Fruit fly (Drosophila melanogaster) whole organism, embryonic: ENCODE measurements around the gene ash1.
A peak's percentile ranks its signal among the peaks of the same experiment; 100 is the strongest.

Experiments used
- Ada2b ChIP-seq: fragments of 200-800 bp; sonication (Bioruptor generic); IDR thresholded peaks from 2 replicates; pipeline ENCODE4 v1.3.6; 2022; ENCODE audit warnings: missing biosample characterization, missing genetic modification characterization
- Atf6 ChIP-seq: fragments of 200-800 bp; sonication (Bioruptor generic); IDR thresholded peaks from 2 replicates; pipeline ENCODE4 v1.3.6; 2022; ENCODE audit warnings: missing biosample characterization, missing genetic modification characterization
- CG10543 ChIP-seq: fragments of 200-800 bp; sonication (Bioruptor generic); optimal IDR thresholded peaks from 3 replicates; lab custom pipeline; 2017; ENCODE audit warnings: missing biosample characterization, mild to moderate bottlenecking, missing genetic modification characterization, moderate library complexity
- CG10654 ChIP-seq: fragments of 200-800 bp; sonication (Bioruptor generic); optimal IDR thresholded peaks from 2 replicates; lab custom pipeline; 2016; ENCODE audit warnings: missing biosample characterization, missing genetic modification characterization
- CG12659 ChIP-seq: fragments of 200-800 bp; sonication (Bioruptor generic); optimal IDR thresholded peaks from 3 replicates; lab custom pipeline; 2017; ENCODE audit warnings: mild to moderate bottlenecking, missing biosample characterization, missing genetic modification reagents, missing genetic modification characterization
- CG14014 ChIP-seq: fragments of 200-800 bp; sonication (Bioruptor generic); IDR thresholded peaks from 2 replicates; pipeline ENCODE4 v1.3.6; 2022; ENCODE audit warnings: missing biosample characterization, missing genetic modification characterization
- CG14050 ChIP-seq: fragments of 200-800 bp; sonication (Bioruptor generic); IDR thresholded peaks from 3 replicates; pipeline ENCODE4 v1.3.6; 2022; ENCODE audit warnings: missing biosample characterization, missing genetic modification characterization
- CG16779 ChIP-seq: fragments of 200-800 bp; sonication (Bioruptor generic); IDR thresholded peaks from 2 replicates; pipeline ENCODE4 v1.3.6; 2022; ENCODE audit warnings: missing biosample characterization, missing genetic modification characterization
- CG17361 ChIP-seq: fragments of 200-800 bp; sonication (Bioruptor generic); IDR thresholded peaks from 3 replicates; pipeline ENCODE4 v1.3.6; 2022; ENCODE audit warnings: missing biosample characterization, missing genetic modification characterization
- CG17385 ChIP-seq: fragments of 200-800 bp; sonication (Bioruptor generic); optimal IDR thresholded peaks from 3 replicates; lab custom pipeline; 2018; ENCODE audit warnings: missing biosample characterization, mild to moderate bottlenecking, missing genetic modification characterization
- CG18011 ChIP-seq: fragments of 200-800 bp; sonication (Bioruptor generic); optimal IDR thresholded peaks from 2 replicates; lab custom pipeline; 2017; ENCODE audit warnings: missing biosample characterization, missing genetic modification characterization, mild to moderate bottlenecking, moderate library complexity, missing genotype
- CG4328 ChIP-seq: fragments of 200-800 bp; sonication (Bioruptor generic); optimal IDR thresholded peaks from 3 replicates; lab custom pipeline; 2017; ENCODE audit warnings: missing biosample characterization, missing genetic modification reagents, missing genetic modification characterization
- CG4730 ChIP-seq: fragments of 200-800 bp; sonication (Bioruptor generic); IDR thresholded peaks from 2 replicates; pipeline ENCODE4 v1.3.6; 2022; ENCODE audit warnings: missing biosample characterization, missing genetic modification characterization
- CG8359 ChIP-seq: fragments of 200-800 bp; sonication (Bioruptor generic); optimal IDR thresholded peaks from 2 replicates; lab custom pipeline; 2017; ENCODE audit warnings: missing biosample characterization, mild to moderate bottlenecking, missing genetic modification characterization, borderline replicate concordance
- CG8765 ChIP-seq: fragments of 200-800 bp; sonication (Bioruptor generic); IDR thresholded peaks from 2 replicates; pipeline ENCODE4 v1.3.6; 2022; ENCODE audit warnings: missing biosample characterization, missing genetic modification characterization
- CrebB ChIP-seq: fragments of 200-800 bp; sonication (Bioruptor generic); optimal IDR thresholded peaks from 3 replicates; lab custom pipeline; 2018; ENCODE audit warnings: missing biosample characterization, mild to moderate bottlenecking, missing genetic modification characterization
- D ChIP-seq, 2 experiments: fragments of 200-800 bp in 1 of 2; fragments of >200 bp in 1 of 2; sonication (Bioruptor generic) in 1 of 2; optimal IDR thresholded peaks; 2 replicates in 1 of 2; 3 replicates in 1 of 2; lab custom pipeline; 2017; ENCODE audit warnings: mild to moderate bottlenecking in 1 of 2, missing biosample characterization in 1 of 2, missing genetic modification characterization in 1 of 2, missing genetic modification reagents in 1 of 2
- Drgx ChIP-seq: fragments of 200-800 bp; sonication (Bioruptor generic); IDR thresholded peaks from 2 replicates; pipeline ENCODE4 v1.3.6; 2022; ENCODE audit warnings: missing biosample characterization, missing genetic modification characterization
- H2.0 ChIP-seq: fragments of 200-800 bp; sonication (Bioruptor generic); IDR thresholded peaks from 2 replicates; pipeline ENCODE4 v1.3.6; 2022; ENCODE audit warnings: missing biosample characterization, missing genetic modification characterization
- HLH3B ChIP-seq: fragments of 200-800 bp; sonication (Bioruptor generic); IDR thresholded peaks from 2 replicates; pipeline ENCODE4 v1.3.6; 2022; ENCODE audit warnings: missing biosample characterization, missing genetic modification characterization
- HmgD ChIP-seq: fragments of 200-800 bp; sonication (Bioruptor generic); optimal IDR thresholded peaks from 3 replicates; lab custom pipeline; 2016; ENCODE audit warnings: missing biosample characterization, missing genetic modification characterization
- Hr3 ChIP-seq: fragments of 200-800 bp; sonication (Bioruptor generic); optimal IDR thresholded peaks from 3 replicates; lab custom pipeline; 2016; ENCODE audit warnings: missing biosample characterization, missing genetic modification characterization
- Hsf ChIP-seq: fragments of 200-800 bp; sonication (Bioruptor generic); optimal IDR thresholded peaks from 3 replicates; lab custom pipeline; 2016; ENCODE audit warnings: missing biosample characterization, missing genetic modification characterization
- Pdp1 ChIP-seq, 2 experiments: fragments of 200-800 bp; sonication (Bioruptor generic); optimal IDR thresholded peaks; 3 replicates each; lab custom pipeline; 2016; ENCODE audit warnings: missing biosample characterization in 2 of 2, missing genetic modification characterization in 2 of 2, mild to moderate bottlenecking in 1 of 2, moderate library complexity in 1 of 2
- ab ChIP-seq: fragments of 200-800 bp; sonication (Bioruptor generic); optimal IDR thresholded peaks from 2 replicates; lab custom pipeline; 2016; ENCODE audit warnings: missing biosample characterization, missing genetic modification characterization
- ato ChIP-seq: fragments of 200-800 bp; sonication (Bioruptor generic); IDR thresholded peaks from 2 replicates; pipeline ENCODE4 v1.3.6; 2022; ENCODE audit warnings: missing biosample characterization, missing genetic modification characterization; ENCODE audit not compliant: partially characterized antibody
- chinmo ChIP-seq: fragments of 200-800 bp; sonication (Bioruptor generic); IDR thresholded peaks from 4 replicates; pipeline ENCODE4 v1.3.6; 2022; ENCODE audit warnings: missing biosample characterization, missing genetic modification characterization; ENCODE audit not compliant: partially characterized antibody
- chn ChIP-seq: fragments of 200-800 bp; sonication (Bioruptor generic); optimal IDR thresholded peaks from 2 replicates; lab custom pipeline; 2016; ENCODE audit warnings: missing biosample characterization, missing genetic modification characterization
- cwo ChIP-seq: fragments of 200-800 bp; sonication (Bioruptor generic); optimal IDR thresholded peaks from 3 replicates; lab custom pipeline; 2017; ENCODE audit warnings: missing biosample characterization, missing genetic modification characterization, mild to moderate bottlenecking, moderate library complexity, missing genetic modification reagents
- danr ChIP-seq: fragments of 200-800 bp; sonication (Bioruptor generic); IDR thresholded peaks from 2 replicates; pipeline ENCODE4 v1.3.6; 2022; ENCODE audit warnings: missing biosample characterization, missing genetic modification characterization
- dysf ChIP-seq: fragments of 200-800 bp; sonication (Bioruptor generic); IDR thresholded peaks from 3 replicates; pipeline ENCODE4 v1.3.6; 2022; ENCODE audit warnings: missing biosample characterization, missing genetic modification characterization
- emc ChIP-seq: fragments of 200-800 bp; sonication (Bioruptor generic); optimal IDR thresholded peaks from 2 replicates; lab custom pipeline; 2016; ENCODE audit warnings: missing biosample characterization, missing genetic modification characterization
- en ChIP-seq: fragments of 200-800 bp; sonication (Bioruptor generic); optimal IDR thresholded peaks from 2 replicates; lab custom pipeline; 2016; ENCODE audit warnings: missing biosample characterization, missing genetic modification characterization
- grau ChIP-seq: fragments of 200-800 bp; optimal IDR thresholded peaks from 3 replicates; lab custom pipeline; 2019; ENCODE audit warnings: missing biosample characterization, mild to moderate bottlenecking, missing genetic modification characterization, moderate library complexity
- gro ChIP-seq: fragments of 200-800 bp; sonication (Bioruptor generic); optimal IDR thresholded peaks from 2 replicates; lab custom pipeline; 2016; ENCODE audit warnings: missing biosample characterization, missing genetic modification characterization
- hb ChIP-seq: fragments of 200-800 bp; sonication (Bioruptor generic); IDR thresholded peaks from 3 replicates; pipeline ENCODE4 v1.3.6; 2022; ENCODE audit warnings: missing biosample characterization, missing genetic modification characterization; ENCODE audit not compliant: partially characterized antibody
- nerfin-2 ChIP-seq: fragments of 200-800 bp; sonication (Bioruptor generic); IDR thresholded peaks from 2 replicates; pipeline ENCODE4 v1.3.6; 2022; ENCODE audit warnings: missing biosample characterization, missing genetic modification characterization; ENCODE audit not compliant: partially characterized antibody
- org-1 ChIP-seq: fragments of 200-800 bp; sonication (Bioruptor generic); optimal IDR thresholded peaks from 2 replicates; lab custom pipeline; 2017; ENCODE audit warnings: missing biosample characterization, missing genetic modification characterization
- p53 ChIP-seq: fragments of 200-800 bp; sonication (Bioruptor generic); optimal IDR thresholded peaks from 2 replicates; lab custom pipeline; 2016; ENCODE audit warnings: missing biosample characterization, missing genetic modification characterization
- pnt ChIP-seq: fragments of 200-800 bp; sonication (Bioruptor generic); optimal IDR thresholded peaks from 3 replicates; lab custom pipeline; 2016; ENCODE audit warnings: missing biosample characterization, missing genetic modification characterization
- pros ChIP-seq: fragments of 200-800 bp; sonication (Bioruptor generic); optimal IDR thresholded peaks from 3 replicates; lab custom pipeline; 2019; ENCODE audit warnings: missing biosample characterization, mild to moderate bottlenecking, missing genetic modification characterization, moderate library complexity
- psq ChIP-seq: fragments of 200-800 bp; sonication (Bioruptor generic); optimal IDR thresholded peaks from 2 replicates; lab custom pipeline; 2017; ENCODE audit warnings: missing biosample characterization, missing genetic modification characterization
- row ChIP-seq: fragments of 200-800 bp; sonication (Bioruptor generic); IDR thresholded peaks from 3 replicates; pipeline ENCODE4 v1.3.6; 2022; ENCODE audit warnings: missing biosample characterization, missing genetic modification characterization
- shn ChIP-seq: fragments of 200-800 bp; sonication (Bioruptor generic); optimal IDR thresholded peaks from 3 replicates; lab custom pipeline; 2016; ENCODE audit warnings: missing biosample characterization, missing genetic modification characterization
- sima ChIP-seq: fragments of 200-800 bp; sonication (Bioruptor generic); optimal IDR thresholded peaks from 2 replicates; lab custom pipeline; 2016; ENCODE audit warnings: missing biosample characterization, missing genetic modification characterization
- sisA ChIP-seq: fragments of 200-800 bp; sonication (Bioruptor generic); IDR thresholded peaks from 2 replicates; pipeline ENCODE4 v1.3.6; 2022; ENCODE audit warnings: missing biosample characterization, missing genetic modification characterization
- so ChIP-seq: fragments of 200-800 bp; sonication (Bioruptor generic); IDR thresholded peaks from 3 replicates; pipeline ENCODE4 v1.3.6; 2022; ENCODE audit warnings: missing biosample characterization, missing genetic modification characterization
- tio ChIP-seq: fragments of 200-800 bp; sonication (Bioruptor generic); optimal IDR thresholded peaks from 2 replicates; lab custom pipeline; 2017; ENCODE audit warnings: missing biosample characterization, missing genetic modification characterization, inconsistent platforms
- usp ChIP-seq: fragments of >200 bp; optimal IDR thresholded peaks from 2 replicates; lab custom pipeline; 2017; ENCODE audit warnings: missing biosample characterization, missing genetic modification characterization
- wdn ChIP-seq: fragments of 200-800 bp; sonication (Bioruptor generic); IDR thresholded peaks from 2 replicates; pipeline ENCODE4 v1.3.6; 2022; ENCODE audit warnings: missing biosample characterization, missing genetic modification characterization

ash1 gene

dm6 chr3L:19560695-19561246 lies 37.8 kb downstream of the ash1 start (continued):
- TF ChIP-seq CG10654 (GFP tag; lab: Kevin White, UChicago) = peak; percentile 94
- TF ChIP-seq danr (GFP tag; lab: Robert Waterston, UW) = peak; percentile 94
- peak; percentile 92 for TF ChIP-seq chn (GFP tag; lab: Kevin White, UChicago)
- TF ChIP-seq emc (GFP tag; lab: Kevin White, UChicago) = peak; percentile 75
- TF ChIP-seq CG8359 (GFP tag; lab: Kevin White, UChicago) = peak; percentile 92
- peak; percentile 96 for TF ChIP-seq Hsf
- peak; percentile 76; the same call in 1 of the 2 replicates for TF ChIP-seq CG16779 (GFP tag; lab: Robert Waterston, UW)
- TF ChIP-seq CG8765 (GFP tag; lab: Robert Waterston, UW) = peak; percentile 97
- TF ChIP-seq HLH3B (GFP tag; lab: Robert Waterston, UW) = peak; percentile 93
- TF ChIP-seq CrebB = peak; percentile 91
- peak; percentile 33 for TF ChIP-seq HmgD (GFP tag; lab: Kevin White, UChicago)
- TF ChIP-seq row (GFP tag; lab: Robert Waterston, UW) = peak; percentile 96
- TF ChIP-seq Hr3 (GFP tag; lab: Kevin White, UChicago) = peak; percentile 93
- peak; percentile 95 for TF ChIP-seq Atf6 (GFP tag; lab: Robert Waterston, UW)
- TF ChIP-seq grau (tag; lab: Kevin White, UChicago) = peak; percentile 94
- peak; percentile 82 for TF ChIP-seq psq
- TF ChIP-seq en (GFP tag; lab: Kevin White, UChicago) = peak; percentile 79
- TF ChIP-seq dysf (GFP tag; lab: Robert Waterston, UW) = peak; percentile 96
- TF ChIP-seq CG17361 = peak; percentile 94
- peak; percentile 94 for TF ChIP-seq sisA (GFP tag; lab: Robert Waterston, UW)
- TF ChIP-seq Drgx = peak; percentile 99
- peak; percentile 92 for TF ChIP-seq CG14050
- TF ChIP-seq hb (GFP tag; lab: Robert Waterston, UW) = no peak
- no peak for TF ChIP-seq usp
- peak; percentile 40 for TF ChIP-seq pros (GFP tag; lab: Kevin White, UChicago)
- peak; percentile 92 to 94 for TF ChIP-seq Pdp1 (GFP tag; optimal IDR thresholded peaks at IDR 0.05; lab: Kevin White, UChicago)
- peak; percentile 93 for TF ChIP-seq wdn (GFP tag; lab: Robert Waterston, UW)
- TF ChIP-seq CG12659 (GFP tag; lab: Kevin White, UChicago) = peak; percentile 96
- TF ChIP-seq CG17385 (GFP tag; lab: Kevin White, UChicago) = peak; percentile 93
- TF ChIP-seq tio (GFP tag; lab: Kevin White, UChicago) = peak; percentile 92
- peak; percentile 75 for TF ChIP-seq p53 (GFP tag; lab: Kevin White, UChicago)
- TF ChIP-seq pnt = peak; percentile 93
- TF ChIP-seq CG4730 (GFP tag; lab: Robert Waterston, UW) = peak; percentile 92
- TF ChIP-seq cwo (GFP tag; lab: Kevin White, UChicago) = peak; percentile 83
- TF ChIP-seq chinmo = 0 out of 4 replicates have a peak, but pooled peaks have one; percentile 70
- TF ChIP-seq so = peak; percentile 97
- peak; percentile 88 for TF ChIP-seq gro (GFP tag; lab: Kevin White, UChicago)
- TF ChIP-seq CG10543 = peak; percentile 87
- TF ChIP-seq D (optimal IDR thresholded peaks at IDR 0.05; lab: Kevin White, UChicago) = no peak
- peak; percentile 93 for TF ChIP-seq D (GFP tag; optimal IDR thresholded peaks at IDR 0.05; lab: Kevin White, UChicago)
- peak; percentile 93 for TF ChIP-seq org-1 (GFP tag; lab: Kevin White, UChicago)
- TF ChIP-seq H2.0 (GFP tag; lab: Robert Waterston, UW) = peak; percentile 95
- peak; percentile 68 for TF ChIP-seq CG18011 (GFP tag; lab: Kevin White, UChicago)
- TF ChIP-seq nerfin-2 (GFP tag; lab: Robert Waterston, UW) = no peak
- TF ChIP-seq CG14014 (GFP tag; lab: Robert Waterston, UW) = peak; percentile 96
- TF ChIP-seq shn (GFP tag; lab: Kevin White, UChicago) = peak; percentile 61
- peak; percentile 95 for TF ChIP-seq Ada2b (GFP tag; lab: Robert Waterston, UW)
- TF ChIP-seq CG4328 (GFP tag; lab: Kevin White, UChicago) = peak; percentile 94
- TF ChIP-seq ato (GFP tag; lab: Robert Waterston, UW) = no peak
- peak; percentile 86 for TF ChIP-seq sima
- TF ChIP-seq ab (GFP tag; lab: Kevin White, UChicago) = peak; percentile 75
